Fruit fly (Drosophila melanogaster) whole organism, adult: Measurements from ENCODE around the gene Acp26Ab.

Experiments used
- CG11617 ChIP-seq: fragments of 200-800 bp; sonication (Bioruptor generic); optimal IDR thresholded peaks from 2 replicates; lab custom pipeline; 2017; ENCODE audit warnings: mild to moderate bottlenecking, missing biosample characterization, missing genetic modification reagents, missing genetic modification characterization
- CG12768 ChIP-seq: fragments of 200-800 bp; sonication (Bioruptor generic); optimal IDR thresholded peaks from 2 replicates; lab custom pipeline; 2017; ENCODE audit warnings: missing biosample characterization, missing genetic modification characterization, mild to moderate bottlenecking, moderate library complexity, missing genetic modification reagents
- CG14711 ChIP-seq: fragments of 200-800 bp; sonication (Bioruptor generic); optimal IDR thresholded peaks from 2 replicates; lab custom pipeline; 2018; ENCODE audit warnings: missing biosample characterization, mild to moderate bottlenecking, missing genetic modification characterization, moderate library complexity
- CG1620 ChIP-seq: fragments of 200-800 bp; sonication (Bioruptor generic); optimal IDR thresholded peaks from 2 replicates; lab custom pipeline; 2016; ENCODE audit warnings: missing biosample characterization, missing genetic modification characterization
- CG33017 ChIP-seq: fragments of 200-800 bp; sonication (Bioruptor generic); optimal IDR thresholded peaks from 2 replicates; lab custom pipeline; 2018; ENCODE audit warnings: missing biosample characterization, mild to moderate bottlenecking, missing genetic modification characterization, moderate library complexity
- CG5204 ChIP-seq: fragments of 200-800 bp; sonication (Bioruptor generic); optimal IDR thresholded peaks from 2 replicates; lab custom pipeline; 2016; ENCODE audit warnings: missing biosample characterization, missing genetic modification characterization
- CG7045 ChIP-seq: fragments of 200-800 bp; sonication (Bioruptor generic); optimal IDR thresholded peaks from 2 replicates; lab custom pipeline; 2017; ENCODE audit warnings: missing biosample characterization, mild to moderate bottlenecking, missing genetic modification characterization
- CG7101 ChIP-seq: fragments of 200-800 bp; sonication (Bioruptor generic); optimal IDR thresholded peaks from 2 replicates; lab custom pipeline; 2018; ENCODE audit warnings: missing biosample characterization, mild to moderate bottlenecking, missing genetic modification characterization, moderate library complexity
- Clk ChIP-seq: fragments of 200-800 bp; sonication (Bioruptor generic); optimal IDR thresholded peaks from 2 replicates; lab custom pipeline; 2017; ENCODE audit warnings: missing biosample characterization, missing genetic modification characterization
- Crg-1 ChIP-seq: fragments of 200-800 bp; sonication (Bioruptor generic); optimal IDR thresholded peaks from 2 replicates; lab custom pipeline; 2016; ENCODE audit warnings: missing biosample characterization, missing genetic modification characterization
- Hr96 ChIP-seq: fragments of 200-800 bp; sonication (Bioruptor generic); optimal IDR thresholded peaks from 2 replicates; lab custom pipeline; 2016; ENCODE audit warnings: missing biosample characterization, missing genetic modification characterization
- Mnt ChIP-seq: fragments of 200-800 bp; sonication (Bioruptor generic); optimal IDR thresholded peaks from 2 replicates; lab custom pipeline; 2016; ENCODE audit warnings: missing biosample characterization, mild to moderate bottlenecking, missing genetic modification characterization
- bab1 ChIP-seq: fragments of 200-800 bp; sonication (Bioruptor generic); optimal IDR thresholded peaks from 3 replicates; lab custom pipeline; 2019; ENCODE audit warnings: missing biosample characterization, mild to moderate bottlenecking, missing genetic modification characterization, moderate library complexity
- cic ChIP-seq: fragments of 200-800 bp; sonication (Bioruptor generic); optimal IDR thresholded peaks from 2 replicates; lab custom pipeline; 2017; ENCODE audit warnings: missing biosample characterization, mild to moderate bottlenecking, missing genetic modification characterization, moderate library complexity
- cnc ChIP-seq, 2 experiments: fragments of >200 bp; optimal IDR thresholded peaks; 2 replicates each; lab custom pipeline; 2017
- kay ChIP-seq: fragments of 200-800 bp; sonication (Bioruptor generic); peaks from one replicate; lab custom pipeline; 2016; ENCODE audit warnings: missing biosample characterization, missing genetic modification characterization, borderline replicate concordance
- ovo ChIP-seq: fragments of 200-800 bp; sonication (Bioruptor generic); optimal IDR thresholded peaks from 2 replicates; lab custom pipeline; 2016; ENCODE audit warnings: missing biosample characterization, missing genetic modification characterization
- pad ChIP-seq: fragments of 200-800 bp; sonication (Bioruptor generic); optimal IDR thresholded peaks from 3 replicates; lab custom pipeline; 2017; ENCODE audit warnings: missing biosample characterization, missing genetic modification characterization, mild to moderate bottlenecking, moderate library complexity, missing genetic modification reagents
- tj ChIP-seq: fragments of 200-800 bp; sonication (Bioruptor generic); optimal IDR thresholded peaks from 3 replicates; lab custom pipeline; 2017; ENCODE audit warnings: missing biosample characterization, mild to moderate bottlenecking, missing genetic modification characterization, moderate library complexity
- toe ChIP-seq: fragments of 200-800 bp; sonication (Bioruptor generic); optimal IDR thresholded peaks from 2 replicates; lab custom pipeline; 2016; ENCODE audit warnings: missing biosample characterization, missing genetic modification characterization

Acp26Ab gene

DNA sequence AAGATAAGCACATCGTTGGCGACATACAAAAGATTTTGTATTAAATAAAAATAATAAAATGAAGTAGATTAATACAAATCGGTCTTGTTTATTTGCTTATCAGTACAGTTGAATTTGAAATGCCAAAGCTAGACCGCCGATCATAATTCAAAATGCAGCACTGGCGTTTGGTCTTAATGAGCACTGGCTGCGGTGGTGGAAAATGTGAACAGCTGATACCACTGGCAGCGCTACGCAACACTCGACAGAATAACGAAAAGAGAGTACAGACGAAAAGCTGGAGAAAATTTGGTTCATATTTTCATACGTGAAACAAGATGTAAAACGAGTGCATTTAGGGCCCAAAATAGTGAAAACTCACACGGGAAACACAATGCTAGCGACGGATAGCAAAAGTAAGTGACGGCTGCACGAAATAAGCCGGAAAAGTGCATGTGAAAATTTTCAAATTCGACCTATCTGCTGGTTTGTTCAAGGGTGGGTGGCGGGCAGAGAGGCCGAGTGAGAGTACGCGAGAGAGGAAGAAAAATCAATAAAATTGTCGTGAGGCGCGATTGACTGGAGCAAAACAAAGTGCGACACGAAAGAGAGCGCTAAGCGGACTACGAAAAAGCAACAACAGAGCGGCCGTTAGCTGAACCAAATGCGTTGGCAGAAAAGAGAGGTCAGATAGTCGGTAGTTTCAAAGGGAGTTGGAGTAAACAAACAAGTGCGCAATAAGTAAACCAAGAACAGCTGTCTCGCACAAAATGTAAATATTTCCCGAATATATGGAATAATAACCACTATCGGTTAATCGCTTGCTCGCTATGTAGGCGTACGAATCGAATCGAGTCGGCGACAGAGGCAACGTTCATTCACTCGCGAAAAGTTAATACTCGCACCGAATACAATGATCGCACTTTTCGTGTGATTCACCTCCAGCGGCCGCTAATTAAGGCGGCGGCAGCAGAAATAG, 14.5 kb upstream of the Acp26Ab start, which contains the start of gene bchs:
Gene bchs (plus strand): TSS at position 277 of the 958 bp plus-strand sequence.
- TF ChIP-seq CG12768 (peak; percentile 40), CG5204 (GFP tag; lab: Kevin White, UChicago) (peak; percentile 14), Clk (GFP tag; lab: Kevin White, UChicago) (no peak), pad (GFP tag; lab: Kevin White, UChicago) (peak; percentile 57), Hr96 (peak; percentile 56), cic (GFP tag; lab: Kevin White, UChicago) (peak; percentile 97), cnc (optimal IDR thresholded peaks at IDR 0.05; lab: Kevin White, UChicago) (no peak), toe (GFP tag; lab: Kevin White, UChicago) (peak; percentile 9), kay (peak; percentile 71), CG7045 (GFP tag; lab: Kevin White, UChicago) (peak; percentile 18), CG14711 (tag; lab: Kevin White, UChicago) (peak; percentile 27), CG33017 (tag; lab: Kevin White, UChicago) (no peak), bab1 (peak; percentile 55), ovo (GFP tag; lab: Kevin White, UChicago) (peak; percentile 82), Mnt (no peak), CG11617 (no peak), CG1620 (GFP tag; lab: Kevin White, UChicago) (peak; percentile 58), CG7101 (tag; lab: Kevin White, UChicago) (peak; percentile 47), tj (GFP tag; lab: Kevin White, UChicago) (peak; percentile 84), Crg-1 (peak; percentile 52)

DNA sequence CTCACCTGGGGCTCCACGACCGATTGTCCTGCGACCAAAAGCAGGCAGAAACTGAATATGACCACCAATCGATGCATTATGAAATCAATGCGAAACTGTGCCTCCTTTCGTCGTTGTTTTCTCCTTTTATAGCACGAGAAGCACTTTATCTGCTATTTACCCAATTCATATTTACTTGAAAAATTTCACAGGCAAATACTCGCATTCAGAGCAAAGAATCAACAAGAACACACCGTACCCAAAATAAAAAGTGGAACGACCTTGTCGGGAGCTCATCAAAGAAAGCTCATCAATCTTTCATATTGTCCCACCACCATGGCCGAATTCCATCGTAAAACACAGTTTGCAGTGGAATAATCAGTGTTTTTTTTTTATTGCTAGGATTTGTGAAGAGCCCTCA, 11.9 kb upstream of the Acp26Ab start, which contains the start of gene CG9021:
Gene CG9021 (minus strand): TSS at position 105 of the 400 bp plus-strand sequence.
- no peak for TF ChIP-seq CG5204 (GFP tag; lab: Kevin White, UChicago)
- TF ChIP-seq bab1 = no peak
- TF ChIP-seq CG7101 (tag; lab: Kevin White, UChicago) = no peak
- no peak for TF ChIP-seq CG1620 (GFP tag; lab: Kevin White, UChicago)
- TF ChIP-seq CG7045 (GFP tag; lab: Kevin White, UChicago) = no peak
- no peak for TF ChIP-seq tj (GFP tag; lab: Kevin White, UChicago)
- no peak for TF ChIP-seq CG33017 (tag; lab: Kevin White, UChicago)
- no peak for TF ChIP-seq Clk (GFP tag; lab: Kevin White, UChicago)
- no peak for TF ChIP-seq kay
- no peak for TF ChIP-seq CG11617
- no peak for TF ChIP-seq Mnt
- TF ChIP-seq cic (GFP tag; lab: Kevin White, UChicago) = no peak
- no peak for TF ChIP-seq cnc (optimal IDR thresholded peaks at IDR 0.05; lab: Kevin White, UChicago)
- no peak for TF ChIP-seq Hr96
- TF ChIP-seq Crg-1 = no peak
- no peak for TF ChIP-seq CG14711 (tag; lab: Kevin White, UChicago)
- no peak for TF ChIP-seq toe (GFP tag; lab: Kevin White, UChicago)
- no peak for TF ChIP-seq CG12768
- TF ChIP-seq ovo (GFP tag; lab: Kevin White, UChicago) = no peak

DNA sequence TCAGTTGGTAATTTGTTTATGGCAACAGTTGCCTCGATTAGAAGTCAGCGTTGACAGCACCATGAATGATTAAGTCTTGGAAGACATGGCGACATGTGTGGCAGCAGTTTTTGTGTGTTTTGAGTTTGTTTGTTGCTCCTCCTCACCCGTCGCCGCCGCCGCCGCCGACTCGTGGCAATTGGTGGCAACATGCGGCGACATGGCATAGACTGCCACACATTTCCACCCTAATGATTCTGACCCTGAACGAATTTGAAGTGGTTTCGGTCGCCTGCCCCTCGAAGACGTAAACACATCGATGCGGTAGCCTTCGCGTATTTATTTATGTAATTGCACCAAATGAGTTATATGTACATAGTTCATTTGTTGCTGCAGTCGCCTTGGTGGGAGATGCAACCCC, 10.2 kb upstream of the Acp26Ab start:
- TF ChIP-seq ovo (GFP tag; lab: Kevin White, UChicago) (no peak), pad (GFP tag; lab: Kevin White, UChicago) (no peak), Hr96 (no peak), CG33017 (tag; lab: Kevin White, UChicago) (no peak), CG5204 (GFP tag; lab: Kevin White, UChicago) (no peak), CG1620 (GFP tag; lab: Kevin White, UChicago) (no peak), cic (GFP tag; lab: Kevin White, UChicago) (no peak), CG11617 (no peak), bab1 (no peak), tj (GFP tag; lab: Kevin White, UChicago) (no peak), Clk (GFP tag; lab: Kevin White, UChicago) (no peak), Crg-1 (no peak), CG7045 (GFP tag; lab: Kevin White, UChicago) (no peak), cnc (optimal IDR thresholded peaks at IDR 0.05; lab: Kevin White, UChicago) (no peak), CG12768 (no peak)

dm6 chr2L:5901553-5901952, 8.9 kb upstream of the Acp26Ab start:
- no peak for TF ChIP-seq CG5204 (GFP tag; lab: Kevin White, UChicago)
- no peak for TF ChIP-seq pad (GFP tag; lab: Kevin White, UChicago)
- no peak for TF ChIP-seq CG7045 (GFP tag; lab: Kevin White, UChicago)
- TF ChIP-seq ovo (GFP tag; lab: Kevin White, UChicago) = no peak
- TF ChIP-seq cnc (optimal IDR thresholded peaks at IDR 0.05; lab: Kevin White, UChicago) = no peak
- TF ChIP-seq CG12768 = no peak
- TF ChIP-seq toe (GFP tag; lab: Kevin White, UChicago) = no peak
- no peak for TF ChIP-seq Hr96
- TF ChIP-seq Mnt = no peak
- TF ChIP-seq CG33017 (tag; lab: Kevin White, UChicago) = no peak
- TF ChIP-seq CG1620 (GFP tag; lab: Kevin White, UChicago) = no peak
- TF ChIP-seq Clk (GFP tag; lab: Kevin White, UChicago) = no peak

- TF ChIP-seq kay (no peak), CG7101 (tag; lab: Kevin White, UChicago) (no peak), CG14711 (tag; lab: Kevin White, UChicago) (no peak), tj (GFP tag; lab: Kevin White, UChicago) (peak; percentile 98), cic (GFP tag; lab: Kevin White, UChicago) (peak; percentile 31), Hr96 (no peak), Clk (GFP tag; lab: Kevin White, UChicago) (no peak), bab1 (peak; percentile 29), CG1620 (GFP tag; lab: Kevin White, UChicago) (no peak)
These were observed 6.6 kb upstream of the Acp26Ab start for dm6 chr2L:5899170-5899708.
